Fruit fly (Drosophila melanogaster) whole organism, adult: Measurements from ENCODE around the gene CG34011.

ENCODE experiments used
- CG12768 ChIP-seq: fragments of 200-800 bp; sonication (Bioruptor generic); optimal IDR thresholded peaks from 2 replicates; lab custom pipeline; 2017; ENCODE audit warnings: missing biosample characterization, missing genetic modification characterization, mild to moderate bottlenecking, moderate library complexity, missing genetic modification reagents
- cic ChIP-seq: fragments of 200-800 bp; sonication (Bioruptor generic); optimal IDR thresholded peaks from 2 replicates; lab custom pipeline; 2017; ENCODE audit warnings: missing biosample characterization, mild to moderate bottlenecking, missing genetic modification characterization, moderate library complexity

dm6 chr2L:5716580-5716979, at the start of gene CG34011, which contains the start of gene CG14007:
- TF ChIP-seq cic (GFP tag; lab: Kevin White, UChicago) (no peak), CG12768 (GFP tag; lab: Kevin White, UChicago) (no peak)
